Fruit fly (Drosophila melanogaster) whole organism, embryonic: ENCODE measurements around the gene CG10431.

Experiments
- ATbp ChIP-seq: fragments of 200-800 bp; sonication (Bioruptor generic); optimal IDR thresholded peaks from 2 replicates; lab custom pipeline; 2017; ENCODE audit warnings: missing biosample characterization, mild to moderate bottlenecking, missing genetic modification characterization, missing genetic modification reagents
- Asciz ChIP-seq: fragments of 200-800 bp; sonication (Bioruptor generic); optimal IDR thresholded peaks from 2 replicates; lab custom pipeline; 2017; ENCODE audit warnings: missing biosample characterization, mild to moderate bottlenecking, missing genetic modification characterization, missing genetic modification reagents
- B-H2 ChIP-seq: fragments of 200-800 bp; sonication (Bioruptor generic); optimal IDR thresholded peaks from 2 replicates; lab custom pipeline; 2018; ENCODE audit warnings: missing biosample characterization, mild to moderate bottlenecking, missing genetic modification characterization
- CG11398 ChIP-seq: fragments of 200-800 bp; sonication (Bioruptor generic); optimal IDR thresholded peaks from 2 replicates; lab custom pipeline; 2016; ENCODE audit warnings: missing biosample characterization, missing genetic modification characterization
- CG12391 ChIP-seq: fragments of 200-800 bp; sonication (Bioruptor generic); optimal IDR thresholded peaks from 3 replicates; lab custom pipeline; 2018; ENCODE audit warnings: missing biosample characterization, mild to moderate bottlenecking, missing genetic modification characterization, moderate library complexity
- CG12769 ChIP-seq: fragments of 200-800 bp; sonication (Bioruptor generic); optimal IDR thresholded peaks from 2 replicates; lab custom pipeline; 2019; ENCODE audit warnings: missing biosample characterization, mild to moderate bottlenecking, missing genetic modification characterization, moderate library complexity
- CG14014 ChIP-seq: fragments of 200-800 bp; sonication (Bioruptor generic); IDR thresholded peaks from 2 replicates; pipeline ENCODE4 v1.3.6; 2022; ENCODE audit warnings: missing biosample characterization, missing genetic modification characterization
- CG14710 ChIP-seq: fragments of 200-800 bp; sonication (Bioruptor generic); optimal IDR thresholded peaks from 3 replicates; lab custom pipeline; 2019; ENCODE audit warnings: missing biosample characterization, mild to moderate bottlenecking, missing genetic modification characterization, moderate library complexity
- CG17568 ChIP-seq: fragments of 200-800 bp; sonication (Bioruptor generic); optimal IDR thresholded peaks from 2 replicates; lab custom pipeline; 2018; ENCODE audit warnings: missing biosample characterization, mild to moderate bottlenecking, missing genetic modification characterization, moderate library complexity
- CG2712 ChIP-seq: fragments of 200-800 bp; optimal IDR thresholded peaks from 3 replicates; lab custom pipeline; 2019; ENCODE audit warnings: missing biosample characterization, mild to moderate bottlenecking, missing genetic modification characterization, moderate library complexity
- CG30403 ChIP-seq: fragments of 200-800 bp; sonication (Bioruptor generic); optimal IDR thresholded peaks from 3 replicates; lab custom pipeline; 2016; ENCODE audit warnings: missing biosample characterization, missing genetic modification characterization
- CG3065 ChIP-seq: fragments of 200-800 bp; sonication (Bioruptor generic); optimal IDR thresholded peaks from 2 replicates; lab custom pipeline; 2016; ENCODE audit warnings: missing biosample characterization, missing genetic modification characterization
- CG3995 ChIP-seq: fragments of 200-800 bp; sonication (Bioruptor generic); optimal IDR thresholded peaks from 3 replicates; lab custom pipeline; 2016; ENCODE audit warnings: missing biosample characterization, missing genetic modification characterization
- CG42726 ChIP-seq: fragments of 200-800 bp; sonication (Bioruptor generic); IDR thresholded peaks from 2 replicates; pipeline ENCODE4 v1.3.6; 2022; ENCODE audit warnings: missing biosample characterization, missing genetic modification characterization; ENCODE audit not compliant: partially characterized antibody
- CG4404 ChIP-seq: fragments of 200-800 bp; sonication (Bioruptor generic); IDR thresholded peaks from 2 replicates; pipeline ENCODE4 v1.3.6; 2022; ENCODE audit warnings: missing biosample characterization, missing genetic modification characterization
- CG4730 ChIP-seq: fragments of 200-800 bp; sonication (Bioruptor generic); IDR thresholded peaks from 2 replicates; pipeline ENCODE4 v1.3.6; 2022; ENCODE audit warnings: missing biosample characterization, missing genetic modification characterization
- CG5245 ChIP-seq: fragments of 200-800 bp; sonication (Bioruptor generic); optimal IDR thresholded peaks from 3 replicates; lab custom pipeline; 2016; ENCODE audit warnings: missing biosample characterization, missing genetic modification characterization
- CG7928 ChIP-seq: fragments of 200-800 bp; sonication (Bioruptor generic); optimal IDR thresholded peaks from 2 replicates; lab custom pipeline; 2017; ENCODE audit warnings: missing biosample characterization, mild to moderate bottlenecking, missing genetic modification characterization
- CG8924 ChIP-seq: fragments of 200-800 bp; optimal IDR thresholded peaks from 3 replicates; lab custom pipeline; 2019; ENCODE audit warnings: missing biosample characterization, mild to moderate bottlenecking, missing genetic modification characterization, moderate library complexity
- CG9609 ChIP-seq: fragments of 200-800 bp; sonication (Bioruptor generic); optimal IDR thresholded peaks from 3 replicates; lab custom pipeline; 2016; ENCODE audit warnings: missing biosample characterization, missing genetic modification characterization
- CG9727 ChIP-seq: fragments of 200-800 bp; sonication (Bioruptor generic); optimal IDR thresholded peaks from 3 replicates; lab custom pipeline; 2017; ENCODE audit warnings: missing biosample characterization, mild to moderate bottlenecking, missing genetic modification characterization
- Hr78 ChIP-seq, 2 experiments: fragments of 200-800 bp in 1 of 2; fragments of >200 bp in 1 of 2; sonication (Bioruptor generic) in 1 of 2; optimal IDR thresholded peaks; 2 replicates each; lab custom pipeline; 2017 to 2019; ENCODE audit warnings: missing biosample characterization in 2 of 2, missing genetic modification characterization in 2 of 2, mild to moderate bottlenecking in 1 of 2, moderate library complexity in 1 of 2
- Lhr ChIP-seq: fragments of 200-800 bp; sonication (Bioruptor generic); optimal IDR thresholded peaks from 3 replicates; lab custom pipeline; 2017; ENCODE audit warnings: mild to moderate bottlenecking, missing biosample characterization, missing genetic modification reagents, missing genetic modification characterization
- MBD-R2 ChIP-seq: fragments of 200-800 bp; sonication (Bioruptor generic); IDR thresholded peaks from 2 replicates; pipeline ENCODE4 v1.3.6; 2022; ENCODE audit warnings: missing biosample characterization, missing genetic modification characterization
- Nf-YC ChIP-seq: fragments of 200-800 bp; optimal IDR thresholded peaks from 3 replicates; lab custom pipeline; 2019; ENCODE audit warnings: missing biosample characterization, mild to moderate bottlenecking, missing genetic modification characterization, moderate library complexity
- Rfx ChIP-seq: fragments of 200-800 bp; sonication (Bioruptor generic); IDR thresholded peaks from 2 replicates; pipeline ENCODE4 v1.3.6; 2022; ENCODE audit warnings: missing biosample characterization, missing genetic modification characterization
- Sox100B ChIP-seq: fragments of 200-800 bp; sonication (Bioruptor generic); optimal IDR thresholded peaks from 3 replicates; lab custom pipeline; 2018; ENCODE audit warnings: missing biosample characterization, mild to moderate bottlenecking, missing genetic modification characterization
- Ssrp ChIP-seq: fragments of 200-800 bp; sonication (Bioruptor generic); optimal IDR thresholded peaks from 2 replicates; lab custom pipeline; 2018; ENCODE audit warnings: missing biosample characterization, mild to moderate bottlenecking, missing genetic modification characterization, moderate library complexity
- TFAM ChIP-seq: fragments of 200-800 bp; sonication (Bioruptor generic); optimal IDR thresholded peaks from 2 replicates; lab custom pipeline; 2017; ENCODE audit warnings: missing biosample characterization, missing genetic modification characterization, inconsistent platforms
- ab ChIP-seq: fragments of 200-800 bp; sonication (Bioruptor generic); optimal IDR thresholded peaks from 2 replicates; lab custom pipeline; 2016; ENCODE audit warnings: missing biosample characterization, missing genetic modification characterization
- ap ChIP-seq: fragments of 200-800 bp; sonication (Bioruptor generic); IDR thresholded peaks from 2 replicates; pipeline ENCODE4 v1.3.6; 2022; ENCODE audit warnings: missing biosample characterization, missing genetic modification characterization
- dati ChIP-seq: fragments of 200-800 bp; sonication (Bioruptor generic); IDR thresholded peaks from 2 replicates; pipeline ENCODE4 v1.3.6; 2022; ENCODE audit warnings: missing biosample characterization, missing genetic modification characterization
- dmrt99B ChIP-seq: fragments of 200-800 bp; sonication (Bioruptor generic); optimal IDR thresholded peaks from 2 replicates; lab custom pipeline; 2018; ENCODE audit warnings: missing biosample characterization, mild to moderate bottlenecking, missing genetic modification characterization, moderate library complexity
- gsb-n ChIP-seq: fragments of 200-800 bp; sonication (Bioruptor generic); optimal IDR thresholded peaks from 3 replicates; lab custom pipeline; 2018; ENCODE audit warnings: missing biosample characterization, mild to moderate bottlenecking, missing genetic modification characterization
- ind ChIP-seq: fragments of 200-800 bp; sonication (Bioruptor generic); optimal IDR thresholded peaks from 3 replicates; lab custom pipeline; 2016; ENCODE audit warnings: missing biosample characterization, missing genetic modification characterization
- insv ChIP-seq, 2 experiments: fragments of 200-800 bp; sonication (Bioruptor generic); optimal IDR thresholded peaks; 3 replicates each; lab custom pipeline; 2016 to 2018; ENCODE audit warnings: missing biosample characterization in 2 of 2, missing genetic modification characterization in 2 of 2
- luna ChIP-seq: fragments of 200-800 bp; sonication (Bioruptor generic); optimal IDR thresholded peaks from 2 replicates; lab custom pipeline; 2016; ENCODE audit warnings: missing biosample characterization, missing genetic modification characterization
- oc ChIP-seq: fragments of 200-800 bp; sonication (Bioruptor generic); optimal IDR thresholded peaks from 2 replicates; lab custom pipeline; 2018; ENCODE audit warnings: missing biosample characterization, mild to moderate bottlenecking, missing genetic modification characterization, moderate library complexity
- pzg ChIP-seq: fragments of 200-800 bp; sonication (Bioruptor generic); optimal IDR thresholded peaks from 3 replicates; lab custom pipeline; 2018; ENCODE audit warnings: missing biosample characterization, mild to moderate bottlenecking, missing genetic modification characterization, moderate library complexity
- rib ChIP-seq: fragments of 200-800 bp; sonication (Bioruptor generic); IDR thresholded peaks from 2 replicates; pipeline ENCODE4 v1.3.6; 2022; ENCODE audit warnings: missing biosample characterization, missing genetic modification characterization
- sc ChIP-seq, 3 experiments: fragments of >200 bp in 2 of 3; fragments of 200-800 bp in 1 of 3; sonication (Bioruptor generic) in 1 of 3; optimal IDR thresholded peaks; 2 replicates in 2 of 3; 3 replicates in 1 of 3; lab custom pipeline; 2017; ENCODE audit warnings: mild to moderate bottlenecking in 1 of 3, missing biosample characterization in 1 of 3, missing genetic modification characterization in 1 of 3, missing genetic modification reagents in 1 of 3
- stc ChIP-seq: fragments of 200-800 bp; sonication (Bioruptor generic); IDR thresholded peaks from 2 replicates; pipeline ENCODE4 v1.3.6; 2022; ENCODE audit warnings: missing biosample characterization, missing genetic modification characterization
- stwl ChIP-seq: fragments of 200-800 bp; sonication (Bioruptor generic); optimal IDR thresholded peaks from 3 replicates; lab custom pipeline; 2018; ENCODE audit warnings: missing biosample characterization, mild to moderate bottlenecking, missing genetic modification characterization, moderate library complexity
- sug ChIP-seq: fragments of 200-800 bp; optimal IDR thresholded peaks from 2 replicates; lab custom pipeline; 2019; ENCODE audit warnings: missing biosample characterization, mild to moderate bottlenecking, missing genetic modification characterization, moderate library complexity
- tna ChIP-seq: fragments of 200-800 bp; sonication (Bioruptor generic); IDR thresholded peaks from 2 replicates; pipeline ENCODE4 v1.3.6; 2022; ENCODE audit warnings: missing biosample characterization, missing genetic modification characterization; ENCODE audit not compliant: partially characterized antibody
- unc-4 ChIP-seq: fragments of 200-800 bp; sonication (Bioruptor generic); IDR thresholded peaks from 2 replicates; pipeline ENCODE4 v1.3.6; 2022; ENCODE audit warnings: missing biosample characterization, missing genetic modification characterization; ENCODE audit not compliant: partially characterized antibody
- zf30C ChIP-seq: fragments of 200-800 bp; sonication (Bioruptor generic); optimal IDR thresholded peaks from 3 replicates; lab custom pipeline; 2018; ENCODE audit warnings: missing biosample characterization, mild to moderate bottlenecking, missing genetic modification characterization

CG10431 gene

dm6 chr2L:18987078-18987895 is 12.8 kb downstream of the CG10431 start, which contains the start of the genes Swip-1 and EMC5 (continued):
- TF ChIP-seq ind (GFP tag; lab: Kevin White, UChicago) (peak; percentile 59), Hr78 (GFP tag; optimal IDR thresholded peaks at IDR 0.05; lab: Kevin White, UChicago) (peak in 1 of 2 experiments; percentile 15), CG11398 (GFP tag; lab: Kevin White, UChicago) (no peak), Ssrp (peak; percentile 68), ab (GFP tag; lab: Kevin White, UChicago) (no peak), gsb-n (tag; lab: Kevin White, UChicago) (peak; percentile 64), Lhr (peak; percentile 1), CG14710 (tag; lab: Kevin White, UChicago) (peak; percentile 82), Rfx (GFP tag; lab: Robert Waterston, UW) (peak; percentile 78), pzg (GFP tag; lab: Kevin White, UChicago) (peak; percentile 55), oc (tag; lab: Kevin White, UChicago) (no peak), sug (tag; lab: Kevin White, UChicago) (peak; percentile 73), CG3065 (GFP tag; lab: Kevin White, UChicago) (no peak), CG9609 (no peak), ATbp (GFP tag; lab: Kevin White, UChicago) (no peak), CG4730 (GFP tag; lab: Robert Waterston, UW) (peak; percentile 39; the same call in 1 of the 2 replicates), CG2712 (tag; lab: Kevin White, UChicago) (peak; percentile 80), insv (GFP tag; optimal IDR thresholded peaks at IDR 0.05; lab: Kevin White, UChicago) (peak in 1 of 2 experiments; percentile 87), Nf-YC (tag; lab: Kevin White, UChicago) (peak; percentile 78), stc (GFP tag; lab: Robert Waterston, UW) (no peak), CG5245 (GFP tag; lab: Kevin White, UChicago) (peak; percentile 19), unc-4 (GFP tag; lab: Robert Waterston, UW) (peak; percentile 58; the same call in 1 of the 2 replicates), dati (GFP tag; lab: Robert Waterston, UW) (no peak), CG42726 (GFP tag; lab: Robert Waterston, UW) (peak; percentile 72), tna (GFP tag; lab: Robert Waterston, UW) (peak; percentile 56; the same call in 1 of the 2 replicates), CG30403 (GFP tag; lab: Kevin White, UChicago) (peak; percentile 72), CG4404 (peak; percentile 36; the same call in 1 of the 2 replicates), CG7928 (GFP tag; lab: Kevin White, UChicago) (peak; percentile 33), zf30C (no peak), TFAM (GFP tag; lab: Kevin White, UChicago) (no peak), dmrt99B (tag; lab: Kevin White, UChicago) (peak; percentile 52), rib (GFP tag; lab: Robert Waterston, UW) (0 out of 2 replicates have a peak, but pooled peaks have one; percentile 20), CG17568 (GFP tag; lab: Kevin White, UChicago) (no peak), CG9727 (GFP tag; lab: Kevin White, UChicago) (peak; percentile 70), CG12769 (tag; lab: Kevin White, UChicago) (no peak), stwl (tag; lab: Kevin White, UChicago) (peak; percentile 27), MBD-R2 (peak; percentile 81), luna (no peak), Sox100B (GFP tag; lab: Kevin White, UChicago) (peak; percentile 62), CG14014 (peak; percentile 73), CG3995 (GFP tag; lab: Kevin White, UChicago) (peak; percentile 6), sc (optimal IDR thresholded peaks at IDR 0.05; lab: Kevin White, UChicago) (no peak), sc (GFP tag; optimal IDR thresholded peaks at IDR 0.05; lab: Kevin White, UChicago) (peak; percentile 7), B-H2 (GFP tag; lab: Kevin White, UChicago) (peak; percentile 66), Asciz (GFP tag; lab: Kevin White, UChicago) (no peak), CG8924 (tag; lab: Kevin White, UChicago) (peak; percentile 79), CG12391 (tag; lab: Kevin White, UChicago) (peak; percentile 87), ap (GFP tag; lab: Robert Waterston, UW) (peak; percentile 27; the same call in 1 of the 2 replicates)
